Worm (Caenorhabditis elegans) whole organism, L3 larva: ENCODE measurements around the gene irld-49.

Source experiments
- ama-1 ChIP-seq: fragments of 150-350 bp; optimal IDR thresholded peaks from 2 replicates; lab custom pipeline; 2018
- ceh-82 ChIP-seq: fragments of 150-350 bp; optimal IDR thresholded peaks from 2 replicates; lab custom pipeline; 2014; ENCODE audit warnings: missing biosample characterization, missing genetic modification characterization
- daf-12 ChIP-seq: fragments of 150-350 bp; optimal IDR thresholded peaks from 2 replicates; lab custom pipeline; 2014; ENCODE audit warnings: missing biosample characterization, missing genetic modification reagents, missing genetic modification characterization
- egl-27 ChIP-seq: sonication (generic microtip); optimal IDR thresholded peaks from 4 replicates; lab custom pipeline; 2017; ENCODE audit warnings: missing biosample characterization, missing genetic modification reagents, missing genetic modification characterization
- elt-1 ChIP-seq: fragments of 150-350 bp; optimal IDR thresholded peaks from 2 replicates; lab custom pipeline; 2014; ENCODE audit warnings: missing biosample characterization, missing genetic modification characterization
- elt-2 ChIP-seq: sonication (generic microtip); optimal IDR thresholded peaks from 2 replicates; lab custom pipeline; 2016; ENCODE audit warnings: missing genetic modification reagents, mild to moderate bottlenecking, missing genetic modification characterization, missing compliant biosample characterization
- lin-39 ChIP-seq: fragments of 150-350 bp; optimal IDR thresholded peaks from 2 replicates; lab custom pipeline; 2018; ENCODE audit warnings: missing biosample characterization, missing genetic modification reagents, missing genetic modification characterization
- nhr-28 ChIP-seq: fragments of 150-350 bp; optimal IDR thresholded peaks from 2 replicates; lab custom pipeline; 2014; ENCODE audit warnings: missing biosample characterization, missing genetic modification characterization
- pha-4 ChIP-seq: fragments of 150-350 bp; optimal IDR thresholded peaks from 2 replicates; lab custom pipeline; 2014; ENCODE audit warnings: missing biosample characterization, missing genetic modification reagents, missing genetic modification characterization
- unc-39 ChIP-seq: sonication (generic microtip); optimal IDR thresholded peaks from 4 replicates; lab custom pipeline; 2017; ENCODE audit warnings: missing biosample characterization, missing genetic modification characterization
- unc-62 ChIP-seq: fragments of 150-350 bp; sonication (generic microtip); optimal IDR thresholded peaks from 4 replicates; lab custom pipeline; 2014; ENCODE audit warnings: missing biosample characterization, missing genetic modification reagents, missing genetic modification characterization

ce11 chrII:2922782-2923181, 21.2 kb upstream of the irld-49 start:
- TF ChIP-seq unc-62 (GFP tag; lab: Kevin White, UChicago) (no peak), ceh-82 (tag; lab: Kevin White, UChicago) (no peak), nhr-28 (no peak), elt-1 (tag; lab: Kevin White, UChicago) (no peak), daf-12 (no peak), egl-27 (tag; lab: Kevin White, UChicago) (no peak), unc-39 (no peak), elt-2 (tag; lab: Kevin White, UChicago) (no peak), ama-1 (no peak), pha-4 (tag; lab: Kevin White, UChicago) (no peak), lin-39 (tag; lab: Kevin White, UChicago) (no peak)
